Worm (Caenorhabditis elegans) whole organism, young adult: ENCODE data around the gene B0336.13.

Experiments used
- B0261.1 ChIP-seq: sonication (generic microtip); optimal IDR thresholded peaks from 2 replicates; lab custom pipeline; 2016; ENCODE audit warnings: mild to moderate bottlenecking, missing genetic modification characterization, moderate library complexity, missing compliant biosample characterization
- C17E4.6 ChIP-seq: fragments of 200-800 bp; sonication (Bioruptor generic); IDR thresholded peaks from 2 replicates; pipeline ENCODE4 v1.3.6; 2022; ENCODE audit warnings: missing genetic modification reagents, missing genetic modification characterization, missing compliant biosample characterization
- D2030.7 ChIP-seq: fragments of 200-800 bp; sonication (Bioruptor generic); IDR thresholded peaks from 2 replicates; pipeline ENCODE4 v1.3.6; 2022; ENCODE audit warnings: missing genetic modification reagents, missing genetic modification characterization, missing compliant biosample characterization
- F10E7.11 ChIP-seq: sonication (generic microtip); optimal IDR thresholded peaks from 2 replicates; lab custom pipeline; 2017; ENCODE audit warnings: mild to moderate bottlenecking, missing genetic modification characterization, moderate library complexity, missing compliant biosample characterization
- F23B12.7 ChIP-seq: sonication (generic microtip); optimal IDR thresholded peaks from 2 replicates; lab custom pipeline; 2017; ENCODE audit warnings: missing genetic modification characterization, mild to moderate bottlenecking, missing compliant biosample characterization, antibody characterized with exemption, moderate library complexity; ENCODE audit not compliant: insufficient read depth
- F49E8.2 ChIP-seq: sonication (generic microtip); optimal IDR thresholded peaks from 3 replicates; lab custom pipeline; 2017; ENCODE audit warnings: missing genetic modification characterization, mild to moderate bottlenecking, missing compliant biosample characterization, antibody characterized with exemption, moderate library complexity; ENCODE audit not compliant: insufficient read depth
- K11D2.4 ChIP-seq: fragments of 200-800 bp; sonication (Bioruptor generic); IDR thresholded peaks from 2 replicates; pipeline ENCODE4 v1.3.6; 2022; ENCODE audit warnings: missing genetic modification reagents, missing genetic modification characterization, missing compliant biosample characterization
- T07F8.4 ChIP-seq: sonication (generic microtip); optimal IDR thresholded peaks from 2 replicates; lab custom pipeline; 2016; ENCODE audit warnings: mild to moderate bottlenecking, missing genetic modification characterization, moderate library complexity, missing compliant biosample characterization
- ZK185.1 ChIP-seq: sonication (generic microtip); optimal IDR thresholded peaks from 2 replicates; lab custom pipeline; 2016; ENCODE audit warnings: mild to moderate bottlenecking, missing genetic modification characterization, missing compliant biosample characterization; ENCODE audit not compliant: poor library complexity, severe bottlenecking
- akir-1 ChIP-seq: fragments of 200-800 bp; sonication (Bioruptor generic); optimal IDR thresholded peaks from 2 replicates; lab custom pipeline; 2018; ENCODE audit warnings: mild to moderate bottlenecking, missing genetic modification characterization, moderate library complexity, missing compliant biosample characterization
- attf-3 ChIP-seq: fragments of 200-800 bp; sonication (Bioruptor generic); conservative IDR thresholded peaks from 2 replicates; pipeline ENCODE4 v1.3.6; 2022; ENCODE audit warnings: missing genetic modification reagents, missing genetic modification characterization, missing compliant biosample characterization
- attf-5 ChIP-seq: fragments of 200-800 bp; sonication (Bioruptor generic); optimal IDR thresholded peaks from 2 replicates; lab custom pipeline; 2018; ENCODE audit warnings: mild to moderate bottlenecking, missing genetic modification characterization, missing compliant biosample characterization
- attf-6 ChIP-seq: fragments of 200-800 bp; sonication (Bioruptor generic); IDR thresholded peaks from 2 replicates; pipeline ENCODE4 v1.3.6; 2022; ENCODE audit warnings: missing genetic modification reagents, missing genetic modification characterization, missing compliant biosample characterization
- ccch-3 ChIP-seq: fragments of 200-800 bp; sonication (Bioruptor generic); optimal IDR thresholded peaks from 2 replicates; lab custom pipeline; 2018; ENCODE audit warnings: mild to moderate bottlenecking, missing genetic modification characterization, missing compliant biosample characterization
- ceh-100 ChIP-seq: fragments of 200-800 bp; sonication (Bioruptor generic); IDR thresholded peaks from 2 replicates; pipeline ENCODE4 v1.3.6; 2022; ENCODE audit warnings: missing genetic modification reagents, missing genetic modification characterization, missing compliant biosample characterization
- ceh-40 ChIP-seq: fragments of 200-800 bp; sonication (Bioruptor generic); IDR thresholded peaks from 2 replicates; pipeline ENCODE4 v1.3.6; 2022; ENCODE audit warnings: missing genetic modification characterization, missing compliant biosample characterization
- ceh-91 ChIP-seq: fragments of 200-800 bp; sonication (Bioruptor generic); IDR thresholded peaks from 2 replicates; pipeline ENCODE4 v1.3.6; 2022; ENCODE audit warnings: missing genetic modification reagents, missing genetic modification characterization, missing compliant biosample characterization
- egl-18 ChIP-seq: fragments of 200-800 bp; sonication (Bioruptor generic); IDR thresholded peaks from 2 replicates; pipeline ENCODE4 v1.3.6; 2022; ENCODE audit warnings: missing genetic modification reagents, missing genetic modification characterization, missing compliant biosample characterization
- ekl-4 ChIP-seq: fragments of 200-800 bp; sonication (Bioruptor generic); IDR thresholded peaks from 2 replicates; pipeline ENCODE4 v1.3.6; 2022; ENCODE audit warnings: missing genetic modification reagents, missing genetic modification characterization, missing compliant biosample characterization
- hrde-1 ChIP-seq: sonication (generic microtip); optimal IDR thresholded peaks from 2 replicates; lab custom pipeline; 2016; ENCODE audit warnings: missing genetic modification characterization, mild to moderate bottlenecking, missing compliant biosample characterization, moderate library complexity, missing genotype, missing genetic modification reagents, borderline replicate concordance
- hsf-1 ChIP-seq: fragments of 200-800 bp; sonication (Bioruptor generic); IDR thresholded peaks from 2 replicates; pipeline ENCODE4 v1.3.6; 2022; ENCODE audit warnings: missing genetic modification reagents, missing genetic modification characterization, missing compliant biosample characterization
- lag-1 ChIP-seq: fragments of 200-800 bp; sonication (Bioruptor generic); IDR thresholded peaks from 2 replicates; pipeline ENCODE4 v1.3.6; 2022; ENCODE audit warnings: missing genetic modification reagents, missing genetic modification characterization, missing compliant biosample characterization
- let-526 ChIP-seq: fragments of 200-800 bp; sonication (Bioruptor generic); IDR thresholded peaks from 2 replicates; pipeline ENCODE4 v1.3.6; 2022; ENCODE audit warnings: missing genetic modification reagents, missing genetic modification characterization, missing compliant biosample characterization
- lin-54 ChIP-seq: fragments of 200-800 bp; sonication (Bioruptor generic); optimal IDR thresholded peaks from 2 replicates; lab custom pipeline; 2018; ENCODE audit warnings: mild to moderate bottlenecking, missing genetic modification characterization, missing compliant biosample characterization
- madf-3 ChIP-seq: fragments of 200-800 bp; sonication (Bioruptor generic); IDR thresholded peaks from 2 replicates; pipeline ENCODE4 v1.3.6; 2022; ENCODE audit warnings: missing genetic modification reagents, missing genetic modification characterization, missing compliant biosample characterization
- madf-6 ChIP-seq: fragments of 200-800 bp; sonication (Bioruptor generic); IDR thresholded peaks from 2 replicates; pipeline ENCODE4 v1.3.6; 2022; ENCODE audit warnings: missing genetic modification reagents, missing genetic modification characterization, missing compliant biosample characterization
- madf-8 ChIP-seq: fragments of 200-800 bp; sonication (Bioruptor generic); conservative IDR thresholded peaks from 2 replicates; pipeline ENCODE4 v1.3.6; 2022; ENCODE audit warnings: missing genetic modification reagents, missing genetic modification characterization, missing compliant biosample characterization
- mes-4 ChIP-seq: sonication (generic microtip); optimal IDR thresholded peaks from 2 replicates; lab custom pipeline; 2016; ENCODE audit warnings: missing genotype, missing genetic modification characterization, missing compliant biosample characterization
- nfya-1 ChIP-seq: sonication (generic microtip); optimal IDR thresholded peaks from 2 replicates; lab custom pipeline; 2017; ENCODE audit warnings: antibody characterized with exemption, missing compliant biosample characterization, missing genetic modification characterization, borderline replicate concordance; ENCODE audit not compliant: insufficient read depth
- nfya-2 ChIP-seq: fragments of 200-800 bp; sonication (Bioruptor generic); IDR thresholded peaks from 2 replicates; pipeline ENCODE4 v1.3.6; 2022; ENCODE audit warnings: missing genetic modification reagents, missing genetic modification characterization, missing compliant biosample characterization
- nfyb-1 ChIP-seq: fragments of 200-800 bp; sonication (Bioruptor generic); IDR thresholded peaks from 2 replicates; pipeline ENCODE4 v1.3.6; 2022; ENCODE audit warnings: missing genetic modification reagents, missing genetic modification characterization, missing compliant biosample characterization
- nhr-179 ChIP-seq: sonication (generic microtip); optimal IDR thresholded peaks from 2 replicates; lab custom pipeline; 2016; ENCODE audit warnings: mild to moderate bottlenecking, missing genetic modification characterization, missing compliant biosample characterization
- nhr-80 ChIP-seq: sonication (generic microtip); optimal IDR thresholded peaks from 2 replicates; lab custom pipeline; 2016; ENCODE audit warnings: missing genetic modification characterization, missing compliant biosample characterization
- nhr-90 ChIP-seq: sonication (generic microtip); optimal IDR thresholded peaks from 2 replicates; lab custom pipeline; 2016; ENCODE audit warnings: missing genotype, mild to moderate bottlenecking, missing genetic modification characterization, missing compliant biosample characterization
- pha-4 ChIP-seq: fragments of 150-350 bp; sonication (generic microtip); optimal IDR thresholded peaks from 2 replicates; lab custom pipeline; 2014; ENCODE audit warnings: missing biosample characterization, missing genetic modification reagents, missing genetic modification characterization
- rec-8 ChIP-seq, 2 experiments: sonication (generic microtip); optimal IDR thresholded peaks; 2 replicates each; lab custom pipeline; 2016; ENCODE audit warnings: mild to moderate bottlenecking in 2 of 2, missing genetic modification characterization in 2 of 2, missing genetic modification reagents in 2 of 2, missing genotype in 2 of 2, missing biosample characterization in 1 of 2, missing compliant biosample characterization in 1 of 2, moderate library complexity in 1 of 2
- sdz-38 ChIP-seq: sonication (generic microtip); optimal IDR thresholded peaks from 2 replicates; lab custom pipeline; 2016; ENCODE audit warnings: missing genotype, missing genetic modification characterization, missing compliant biosample characterization
- snpc-1.1 ChIP-seq: sonication (generic microtip); optimal IDR thresholded peaks from 2 replicates; lab custom pipeline; 2017; ENCODE audit warnings: missing genetic modification characterization, mild to moderate bottlenecking, missing compliant biosample characterization, antibody characterized with exemption, moderate library complexity, missing genotype, missing genetic modification reagents; ENCODE audit not compliant: insufficient read depth
- snpc-4 ChIP-seq, 5 experiments: fragments of 150-350 bp in 1 of 5; sonication (generic microtip) in 4 of 5; optimal IDR thresholded peaks; 2 replicates each; lab custom pipeline; 2014 to 2018; ENCODE audit warnings: missing genetic modification characterization in 5 of 5, missing biosample characterization in 3 of 5, antibody characterized with exemption in 2 of 5, mild to moderate bottlenecking in 2 of 5, missing compliant biosample characterization in 2 of 5, missing genotype in 2 of 5, moderate library complexity in 2 of 5, missing genetic modification reagents in 1 of 5
- sptf-2 ChIP-seq: fragments of 200-800 bp; sonication (Bioruptor generic); optimal IDR thresholded peaks from 2 replicates; lab custom pipeline; 2018; ENCODE audit warnings: mild to moderate bottlenecking, missing genetic modification characterization, missing compliant biosample characterization
- zfh-2 ChIP-seq: fragments of 200-800 bp; sonication (Bioruptor generic); conservative IDR thresholded peaks from 2 replicates; pipeline ENCODE4 v1.3.6; 2022; ENCODE audit warnings: missing genetic modification reagents, missing genetic modification characterization, missing compliant biosample characterization
- zim-3 ChIP-seq: sonication (generic microtip); optimal IDR thresholded peaks from 2 replicates; lab custom pipeline; 2017; ENCODE audit warnings: mild to moderate bottlenecking, missing genetic modification characterization, moderate library complexity, missing compliant biosample characterization
- ztf-18 ChIP-seq: sonication (generic microtip); optimal IDR thresholded peaks from 2 replicates; lab custom pipeline; 2016; ENCODE audit warnings: missing genotype, mild to moderate bottlenecking, missing genetic modification characterization, missing compliant biosample characterization
- ztf-25 ChIP-seq: fragments of 200-800 bp; sonication (Bioruptor generic); IDR thresholded peaks from 2 replicates; pipeline ENCODE4 v1.3.6; 2022; ENCODE audit warnings: missing genetic modification reagents, missing genetic modification characterization, missing compliant biosample characterization

The B0336.13 gene

DNA sequence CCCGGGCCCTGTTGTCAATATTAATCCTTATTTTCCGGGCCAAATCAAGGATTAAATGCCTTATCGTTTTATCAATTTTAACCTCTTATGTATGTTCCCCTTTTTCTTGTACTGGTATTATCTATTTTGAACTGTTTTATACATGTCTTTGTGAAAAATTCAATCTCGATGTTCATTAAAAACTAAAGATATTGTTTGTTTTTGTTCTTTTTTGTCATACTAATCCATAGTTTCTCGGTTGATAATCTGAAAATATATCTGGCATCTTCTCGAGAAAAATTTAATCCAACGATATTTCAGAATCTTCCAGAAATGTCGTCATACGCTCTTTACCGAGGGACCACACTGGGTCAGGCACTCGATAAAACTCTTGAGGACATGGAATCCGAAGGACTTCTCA is at the start of gene B0336.13:
Gene B0336.13, plus strand, starts transcription at position 301 of the 400 bp plus-strand sequence.
- TF ChIP-seq attf-3 (GFP tag; lab: Robert Waterston, UW): no peak
- peak; percentile 15; the same call in 1 of the 2 replicates for TF ChIP-seq madf-6 (GFP tag; lab: Robert Waterston, UW)
- TF ChIP-seq hsf-1 (GFP tag; lab: Robert Waterston, UW): 0 out of 2 replicates have a peak, but pooled peaks have one; percentile 46

DNA sequence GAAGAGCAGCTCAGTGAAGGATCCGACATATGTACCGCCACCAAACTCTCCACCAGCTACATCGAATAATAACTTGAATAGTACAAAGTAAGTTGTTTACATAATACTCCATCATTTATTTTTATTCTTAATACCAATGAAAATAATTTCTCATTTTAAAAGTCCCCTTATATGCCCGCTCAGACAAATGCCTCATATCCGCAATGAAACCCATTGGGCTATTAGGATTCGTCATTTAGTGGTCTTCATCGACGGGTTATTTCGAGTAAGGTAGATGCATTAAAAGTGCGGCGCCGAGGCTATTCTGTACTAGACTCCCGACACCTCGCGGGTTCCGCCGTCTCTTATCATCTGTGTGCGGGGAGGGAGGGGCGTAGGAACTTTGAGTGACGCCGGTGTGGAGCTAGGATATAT is 40.1 kb upstream of the B0336.13 start:
- TF ChIP-seq nhr-80 (tag; lab: Kevin White, UChicago) (no peak), akir-1 (GFP tag; lab: Kevin White, UChicago) (no peak), ztf-25 (GFP tag; lab: Robert Waterston, UW) (no peak), B0261.1 (no peak), nfya-1 (tag; lab: Kevin White, UChicago) (no peak), attf-5 (GFP tag; lab: Kevin White, UChicago) (no peak), K11D2.4 (no peak), D2030.7 (GFP tag; lab: Robert Waterston, UW) (peak; percentile 79), ceh-40 (GFP tag; lab: Robert Waterston, UW) (no peak), hrde-1 (peak; percentile 45), sptf-2 (GFP tag; lab: Kevin White, UChicago) (no peak), nhr-90 (tag; lab: Kevin White, UChicago) (no peak), madf-8 (peak; percentile 54; the same call in 1 of the 2 replicates), nhr-179 (tag; lab: Kevin White, UChicago) (no peak), ccch-3 (no peak), F10E7.11 (tag; lab: Kevin White, UChicago) (no peak), ceh-100 (GFP tag; lab: Robert Waterston, UW) (peak; percentile 30; the same call in 1 of the 2 replicates), attf-6 (peak; percentile 60), hsf-1 (GFP tag; lab: Robert Waterston, UW) (peak; percentile 33; the same call in 1 of the 2 replicates), sdz-38 (tag; lab: Kevin White, UChicago) (no peak), lag-1 (no peak), pha-4 (tag; lab: Kevin White, UChicago) (no peak), nfyb-1 (GFP tag; lab: Robert Waterston, UW) (peak; percentile 55; the same call in 1 of the 2 replicates), madf-6 (GFP tag; lab: Robert Waterston, UW) (peak; percentile 91), madf-3 (0 out of 2 replicates have a peak, but pooled peaks have one; percentile 31), ceh-91 (GFP tag; lab: Robert Waterston, UW) (no peak), lin-54 (peak; percentile 88), egl-18 (no peak), zim-3 (tag; lab: Kevin White, UChicago) (no peak), let-526 (GFP tag; lab: Robert Waterston, UW) (no peak), zfh-2 (GFP tag; lab: Robert Waterston, UW) (no peak), F23B12.7 (tag; lab: Kevin White, UChicago) (peak; percentile 46), nfya-2 (GFP tag; lab: Robert Waterston, UW) (no peak), C17E4.6 (GFP tag; lab: Robert Waterston, UW) (0 out of 2 replicates have a peak, but pooled peaks have one; percentile 9), T07F8.4 (tag; lab: Kevin White, UChicago) (no peak), ZK185.1 (tag; lab: Kevin White, UChicago) (peak; percentile 70), mes-4 (tag; lab: Kevin White, UChicago) (no peak), ekl-4 (GFP tag; lab: Robert Waterston, UW) (peak; percentile 24; the same call in 1 of the 2 replicates), snpc-1.1 (tag; lab: Kevin White, UChicago) (peak; percentile 97), rec-8 (tag; optimal IDR thresholded peaks at IDR 0.05; lab: Kevin White, UChicago) (peak in 1 of 2 experiments; percentile 28), ztf-18 (tag; lab: Kevin White, UChicago) (peak; percentile 49), F49E8.2 (tag; lab: Kevin White, UChicago) (peak; percentile 90), snpc-4 (GFP tag; optimal IDR thresholded peaks at IDR 0.05; lab: Kevin White, UChicago) (peak; percentile 96), snpc-4 (tag; optimal IDR thresholded peaks at IDR 0.05; lab: Kevin White, UChicago) (peak; percentile 94 to 99 (median 98))
